Fruit fly (Drosophila melanogaster): ENCODE data around the gene CG13847.

CG13847 gene

dm6 chr3R:22400246-22400645, 35.7 kb downstream of the CG13847 start (continued):
- TF ChIP-seq CG6689 (GFP tag; IDR thresholded peaks at IDR 0.05), result peak; percentile 43
- no peak for TF ChIP-seq CG12744 (GFP tag; optimal IDR thresholded peaks at IDR 0.05)
- no peak for TF ChIP-seq HLHmδ (GFP tag; optimal IDR thresholded peaks at IDR 0.05)
- no peak for TF ChIP-seq CG8765 (GFP tag; IDR thresholded peaks at IDR 0.05)
- TF ChIP-seq eyg (GFP tag; optimal IDR thresholded peaks at IDR 0.05), result no peak
- TF ChIP-seq CG6683 (GFP tag; optimal IDR thresholded peaks at IDR 0.05), result no peak
- TF ChIP-seq Optix (GFP tag; IDR thresholded peaks at IDR 0.05), result no peak
- TF ChIP-seq CG4282 (GFP tag; optimal IDR thresholded peaks at IDR 0.05), result no peak
- TF ChIP-seq Sry-β (GFP tag; optimal IDR thresholded peaks at IDR 0.05), result no peak
- TF ChIP-seq CG7372 (GFP tag; IDR thresholded peaks at IDR 0.05), result 0 out of 2 replicates have a peak, but pooled peaks have one; percentile 15
- no peak for TF ChIP-seq Jarid2 (GFP tag; optimal IDR thresholded peaks at IDR 0.05)
- TF ChIP-seq scrt (GFP tag; optimal IDR thresholded peaks at IDR 0.05), result no peak
- no peak for TF ChIP-seq z (GFP tag; IDR thresholded peaks at IDR 0.05)
- TF ChIP-seq eve (GFP tag; optimal IDR thresholded peaks at IDR 0.05), result no peak
- no peak for TF ChIP-seq Hand (GFP tag; optimal IDR thresholded peaks at IDR 0.05)
- no peak for TF ChIP-seq CG14860 (GFP tag; IDR thresholded peaks at IDR 0.05; ENCODE audit: partially characterized antibody)
- TF ChIP-seq CG18599 (GFP tag; optimal IDR thresholded peaks at IDR 0.05), result no peak
- TF ChIP-seq CG18011 (GFP tag; optimal IDR thresholded peaks at IDR 0.05), result no peak
- no peak for TF ChIP-seq p53 (GFP tag; optimal IDR thresholded peaks at IDR 0.05)
- TF ChIP-seq HmgZ (tag; optimal IDR thresholded peaks at IDR 0.05), result no peak
- TF ChIP-seq Fer1 (GFP tag; optimal IDR thresholded peaks at IDR 0.05), result no peak
- TF ChIP-seq CG9932 (GFP tag; IDR thresholded peaks at IDR 0.05), result peak; percentile 68
- TF ChIP-seq CG3407 (GFP tag; optimal IDR thresholded peaks at IDR 0.05), result no peak
- no peak for TF ChIP-seq lbe (GFP tag; optimal IDR thresholded peaks at IDR 0.05)
- TF ChIP-seq Ptx1 (GFP tag; IDR thresholded peaks at IDR 0.05), result peak; percentile 58
- TF ChIP-seq NK7.1 (GFP tag; optimal IDR thresholded peaks at IDR 0.05), result no peak
- TF ChIP-seq sr (GFP tag; IDR thresholded peaks at IDR 0.05), result no peak
- no peak for TF ChIP-seq Doc2 (GFP tag; IDR thresholded peaks at IDR 0.05)
- no peak for TF ChIP-seq ems (GFP tag; optimal IDR thresholded peaks at IDR 0.05)
- TF ChIP-seq CG11696 (GFP tag; IDR thresholded peaks at IDR 0.05), result no peak
- no peak for TF ChIP-seq CG15073 (GFP tag; optimal IDR thresholded peaks at IDR 0.05)
- peak; percentile 29 for TF ChIP-seq CG10267 (tag; optimal IDR thresholded peaks at IDR 0.05)
- no peak for TF ChIP-seq Lim3 (GFP tag; IDR thresholded peaks at IDR 0.05)
- no peak for TF ChIP-seq CG17359 (tag; optimal IDR thresholded peaks at IDR 0.05)
- TF ChIP-seq Six4 (GFP tag; optimal IDR thresholded peaks at IDR 0.05), result no peak
- TF ChIP-seq Aef1 (GFP tag; IDR thresholded peaks at IDR 0.05), result peak; percentile 35; the same call in 1 of the 3 replicates
- TF ChIP-seq CG9215 (GFP tag; IDR thresholded peaks at IDR 0.05), result peak; percentile 26; the same call in 1 of the 2 replicates
- no peak for TF ChIP-seq CG18619 (GFP tag; optimal IDR thresholded peaks at IDR 0.05)
- no peak for TF ChIP-seq fd64A (GFP tag; optimal IDR thresholded peaks at IDR 0.05)
- TF ChIP-seq CG3995 (GFP tag; optimal IDR thresholded peaks at IDR 0.05), result no peak
- peak; percentile 34 for TF ChIP-seq nmo (GFP tag; optimal IDR thresholded peaks at IDR 0.05)
- TF ChIP-seq Dp (GFP tag; optimal IDR thresholded peaks at IDR 0.05), result no peak
- TF ChIP-seq CG34376 (GFP tag; optimal IDR thresholded peaks at IDR 0.05), result no peak
- peak; percentile 5 for TF ChIP-seq CG12391 (tag; optimal IDR thresholded peaks at IDR 0.05)
- no peak for TF ChIP-seq dan (GFP tag; IDR thresholded peaks at IDR 0.05)
- no peak for TF ChIP-seq CG11085 (GFP tag; IDR thresholded peaks at IDR 0.05)
- TF ChIP-seq CG2202 (tag; optimal IDR thresholded peaks at IDR 0.05), result no peak
- TF ChIP-seq Stat92E (GFP tag; optimal IDR thresholded peaks at IDR 0.05), result no peak

Measured in whole organism, embryonic.